ENCODE assay signal across 3 fruit fly cellular contexts in genomic region chr2L:13204151-13204550, dm6.
TF ChIP-seq lines count a peak whose summit lies in the region.

No protein-coding gene starts in this region.

- no peak for TF ChIP-seq CTCF in whole organism, embryonic (GFP tag; optimal IDR thresholded peaks at IDR 0.05; lab: Kevin White, UChicago)

TF ChIP-seq in whole organism, adult, 20 proteins besides CTCF, POLR2A, EP300 and RAD21:
- peak; percentile 70 for TF ChIP-seq ovo (GFP tag; optimal IDR thresholded peaks at IDR 0.05; lab: Kevin White, UChicago)
- TF ChIP-seq cic (GFP tag; optimal IDR thresholded peaks at IDR 0.05; lab: Kevin White, UChicago): no peak
- TF ChIP-seq CG7045 (GFP tag; optimal IDR thresholded peaks at IDR 0.05; lab: Kevin White, UChicago): no peak

TF ChIP-seq in whole organism, embryonic, 481 proteins besides CTCF, POLR2A, EP300 and RAD21:
- TF ChIP-seq pb (GFP tag; optimal IDR thresholded peaks at IDR 0.05; lab: Kevin White, UChicago): no peak
- TF ChIP-seq C15 (GFP tag; IDR thresholded peaks at IDR 0.05; lab: Robert Waterston, UW): no peak
- no peak for TF ChIP-seq CG6791 (GFP tag; IDR thresholded peaks at IDR 0.05; lab: Robert Waterston, UW; ENCODE audit: partially characterized antibody)
- peak; percentile 60 for TF ChIP-seq sd (tag; optimal IDR thresholded peaks at IDR 0.05; lab: Kevin White, UChicago)
- TF ChIP-seq CG31441 (GFP tag; IDR thresholded peaks at IDR 0.05; lab: Robert Waterston, UW): no peak
- TF ChIP-seq Med (GFP tag; lab: Kevin White, UChicago): peak; percentile 34
- no peak for TF ChIP-seq emc (GFP tag; optimal IDR thresholded peaks at IDR 0.05; lab: Kevin White, UChicago)
- TF ChIP-seq CG14014 (GFP tag; IDR thresholded peaks at IDR 0.05; lab: Robert Waterston, UW): no peak
- TF ChIP-seq phol (tag; optimal IDR thresholded peaks at IDR 0.05; lab: Kevin White, UChicago): no peak
- TF ChIP-seq CG11085 (GFP tag; IDR thresholded peaks at IDR 0.05; lab: Robert Waterston, UW): no peak
- no peak for TF ChIP-seq Eip74EF (GFP tag; optimal IDR thresholded peaks at IDR 0.05; lab: Kevin White, UChicago)
- TF ChIP-seq dysf (GFP tag; IDR thresholded peaks at IDR 0.05; lab: Robert Waterston, UW): no peak
- no peak for TF ChIP-seq ERR (GFP tag; optimal IDR thresholded peaks at IDR 0.05; lab: Kevin White, UChicago)
- TF ChIP-seq zf30C (GFP tag; optimal IDR thresholded peaks at IDR 0.05; lab: Kevin White, UChicago): no peak
- TF ChIP-seq dan (GFP tag; IDR thresholded peaks at IDR 0.05; lab: Robert Waterston, UW): no peak
- no peak for TF ChIP-seq TFAM (GFP tag; optimal IDR thresholded peaks at IDR 0.05; lab: Kevin White, UChicago)
- TF ChIP-seq so (GFP tag; IDR thresholded peaks at IDR 0.05; lab: Robert Waterston, UW): no peak
- peak; percentile 40 for TF ChIP-seq kay (GFP tag; optimal IDR thresholded peaks at IDR 0.05; lab: Kevin White, UChicago)
- TF ChIP-seq crc (GFP tag; optimal IDR thresholded peaks at IDR 0.05; lab: Kevin White, UChicago): no peak
- TF ChIP-seq CG10209 (GFP tag; optimal IDR thresholded peaks at IDR 0.05; lab: Kevin White, UChicago): no peak
- TF ChIP-seq Pdp1 (GFP tag; optimal IDR thresholded peaks at IDR 0.05; lab: Kevin White, UChicago): peak in 1 of 2 experiments; percentile 76
- TF ChIP-seq CG4424 (GFP tag; optimal IDR thresholded peaks at IDR 0.05; lab: Kevin White, UChicago): no peak
- no peak for TF ChIP-seq sr (GFP tag; IDR thresholded peaks at IDR 0.05; lab: Robert Waterston, UW)
- no peak for TF ChIP-seq Hr3 (GFP tag; optimal IDR thresholded peaks at IDR 0.05; lab: Kevin White, UChicago)
- TF ChIP-seq CG7357 (GFP tag; IDR thresholded peaks at IDR 0.05; lab: Robert Waterston, UW): no peak
- no peak for TF ChIP-seq dati (GFP tag; IDR thresholded peaks at IDR 0.05; lab: Robert Waterston, UW)
- no peak for TF ChIP-seq Drgx (GFP tag; IDR thresholded peaks at IDR 0.05; lab: Robert Waterston, UW)
- TF ChIP-seq zfh2 (GFP tag; optimal IDR thresholded peaks at IDR 0.05; lab: Kevin White, UChicago): no peak
- TF ChIP-seq onecut (GFP tag; IDR thresholded peaks at IDR 0.05; lab: Robert Waterston, UW): 0 out of 2 replicates have a peak, but pooled peaks have one; percentile 2
- peak; percentile 13 for TF ChIP-seq cwo (GFP tag; optimal IDR thresholded peaks at IDR 0.05; lab: Kevin White, UChicago)
- TF ChIP-seq corto (GFP tag; optimal IDR thresholded peaks at IDR 0.05; lab: Kevin White, UChicago): no peak
- peak; percentile 13 for TF ChIP-seq CG6854 (GFP tag; optimal IDR thresholded peaks at IDR 0.05; lab: Kevin White, UChicago)
- peak; percentile 51; the same call in 1 of the 2 replicates for TF ChIP-seq chm (GFP tag; IDR thresholded peaks at IDR 0.05; lab: Robert Waterston, UW)
- no peak for TF ChIP-seq gce (GFP tag; IDR thresholded peaks at IDR 0.05; lab: Robert Waterston, UW)
- TF ChIP-seq CG12236 (GFP tag; optimal IDR thresholded peaks at IDR 0.05; lab: Kevin White, UChicago): no peak
- no peak for TF ChIP-seq D19A (tag; optimal IDR thresholded peaks at IDR 0.05; lab: Kevin White, UChicago)
- no peak for TF ChIP-seq CG3726 (GFP tag; IDR thresholded peaks at IDR 0.05; lab: Robert Waterston, UW)
- TF ChIP-seq psq (GFP tag; optimal IDR thresholded peaks at IDR 0.05; lab: Kevin White, UChicago): no peak
- TF ChIP-seq Hr51 (GFP tag; optimal IDR thresholded peaks at IDR 0.05; lab: Kevin White, UChicago): no peak
- TF ChIP-seq Hmx (GFP tag; optimal IDR thresholded peaks at IDR 0.05; lab: Kevin White, UChicago): no peak
- no peak for TF ChIP-seq bbx (GFP tag; IDR thresholded peaks at IDR 0.05; lab: Robert Waterston, UW; ENCODE audit: partially characterized antibody)
- no peak for TF ChIP-seq CG10321 (GFP tag; IDR thresholded peaks at IDR 0.05; lab: Robert Waterston, UW)

TF ChIP-seq in whole organism, prepupa, 60 proteins besides CTCF, POLR2A, EP300 and RAD21:
- no peak for TF ChIP-seq CG4318 (GFP tag; optimal IDR thresholded peaks at IDR 0.05; lab: Kevin White, UChicago)
- TF ChIP-seq acj6 (GFP tag; optimal IDR thresholded peaks at IDR 0.05; lab: Kevin White, UChicago): no peak
- peak; percentile 43 for TF ChIP-seq Eip78C (GFP tag; lab: Kevin White, UChicago)
